Worm (Caenorhabditis elegans): ENCODE data around the gene mml-1.
A peak's percentile ranks its signal among the peaks of the same experiment; 100 is the strongest.

The mml-1 gene

ce11 chrIII:7335220-7335619 lies 39.3 kb downstream of the mml-1 start, which contains the start of gene F56C9.10 (continued):
- TF ChIP-seq unc-130 (tag; optimal IDR thresholded peaks at IDR 0.05) (peak; percentile 78), lin-14 (GFP tag; optimal IDR thresholded peaks at IDR 0.05) (peak; percentile 97), lsy-2 (tag; optimal IDR thresholded peaks at IDR 0.05) (peak; percentile 92 to 96), egl-27 (tag; optimal IDR thresholded peaks at IDR 0.05) (peak; percentile 32 to 79), lin-13 (GFP tag; optimal IDR thresholded peaks at IDR 0.05) (peak; percentile 93), C34B4.2 (tag; optimal IDR thresholded peaks at IDR 0.05) (no peak), skn-1 (tag; optimal IDR thresholded peaks at IDR 0.05) (peak; percentile 86), lir-3 (tag; optimal IDR thresholded peaks at IDR 0.05; ENCODE audit: poor library complexity) (peak; percentile 59), aha-1 (tag; optimal IDR thresholded peaks at IDR 0.05) (no peak), lin-15B (tag; optimal IDR thresholded peaks at IDR 0.05) (peak; percentile 40), efl-3 (GFP tag; optimal IDR thresholded peaks at IDR 0.05) (no peak), sptf-1 (tag; optimal IDR thresholded peaks at IDR 0.05) (no peak), sup-37 (GFP tag; optimal IDR thresholded peaks at IDR 0.05) (peak; percentile 38), grh-1 (GFP tag; IDR thresholded peaks at IDR 0.05) (no peak), ztf-11 (tag; optimal IDR thresholded peaks at IDR 0.05) (no peak), lin-35 (GFP tag; optimal IDR thresholded peaks at IDR 0.05) (peak; percentile 81 to 88), unc-62 (GFP tag; optimal IDR thresholded peaks at IDR 0.05) (no peak), nhr-28 (tag; optimal IDR thresholded peaks at IDR 0.05) (no peak), rnt-1 (tag; optimal IDR thresholded peaks at IDR 0.05) (peak; percentile 93), zag-1 (tag; optimal IDR thresholded peaks at IDR 0.05) (no peak), nhr-237 (tag; optimal IDR thresholded peaks at IDR 0.05) (no peak), mdl-1 (tag; optimal IDR thresholded peaks at IDR 0.05) (peak; percentile 56 to 99), hpl-2 (GFP tag; optimal IDR thresholded peaks at IDR 0.05) (no peak), pqm-1 (tag; optimal IDR thresholded peaks at IDR 0.05) (no peak), Y116A8C.19 (tag; optimal IDR thresholded peaks at IDR 0.05; ENCODE audit: borderline replicate concordance) (no peak), ceh-90 (tag; optimal IDR thresholded peaks at IDR 0.05) (no peak), jun-1 (tag; optimal IDR thresholded peaks at IDR 0.05) (peak; percentile 49), snpc-4 (tag; optimal IDR thresholded peaks at IDR 0.05) (peak; percentile 64), vab-15 (tag; optimal IDR thresholded peaks at IDR 0.05) (no peak), elt-3 (tag; optimal IDR thresholded peaks at IDR 0.05) (peak in 3 of 6 experiments; percentile 58 to 86 (median 80)), nhr-11 (tag; optimal IDR thresholded peaks at IDR 0.05) (peak; percentile 80), pax-3 (tag; optimal IDR thresholded peaks at IDR 0.05) (no peak), dpl-1 (GFP tag; optimal IDR thresholded peaks at IDR 0.05) (peak; percentile 65 to 72 (median 69)), ceh-88 (GFP tag; IDR thresholded peaks at IDR 0.05) (0 out of 2 replicates have a peak, but pooled peaks have one; percentile 42), unc-98 (GFP tag; IDR thresholded peaks at IDR 0.05) (peak; percentile 46), hlh-17 (GFP tag; optimal IDR thresholded peaks at IDR 0.05; ENCODE audit: borderline replicate concordance) (no peak), ceh-82 (tag; optimal IDR thresholded peaks at IDR 0.05) (peak; percentile 66 to 88 (median 70)), tlp-1 (tag; optimal IDR thresholded peaks at IDR 0.05) (no peak), mef-2 (tag; optimal IDR thresholded peaks at IDR 0.05) (peak; percentile 74), snu-23 (GFP tag; optimal IDR thresholded peaks at IDR 0.05) (peak; percentile 96), dsc-1 (tag; optimal IDR thresholded peaks at IDR 0.05) (peak; percentile 52), C04F5.9 (tag; optimal IDR thresholded peaks at IDR 0.05) (peak; percentile 42), nhr-12 (tag; optimal IDR thresholded peaks at IDR 0.05) (no peak), irx-1 (tag; optimal IDR thresholded peaks at IDR 0.05) (peak; percentile 60), lin-39 (tag; optimal IDR thresholded peaks at IDR 0.05) (peak; percentile 78), egl-13 (tag; optimal IDR thresholded peaks at IDR 0.05) (peak; percentile 51), fkh-10 (GFP tag; optimal IDR thresholded peaks at IDR 0.05) (peak; percentile 35), nhr-19 (GFP tag; conservative IDR thresholded peaks at IDR 0.05) (peak; percentile 86), ztf-4 (tag; optimal IDR thresholded peaks at IDR 0.05) (peak; percentile 87), zip-4 (GFP tag; optimal IDR thresholded peaks at IDR 0.05) (no peak)
